Fruit fly (Drosophila melanogaster) whole organism, wandering third instar larva: ENCODE results near the gene rdx.
A peak's percentile ranks its signal among the peaks of the same experiment; 100 is the strongest.

ENCODE experiments used
- Abd-B ChIP-seq: fragments of >200 bp; optimal IDR thresholded peaks from 2 replicates; lab custom pipeline; 2017; ENCODE audit warnings: missing biosample characterization, missing genetic modification characterization
- CG32264 ChIP-seq: fragments of 200-800 bp; sonication (Bioruptor generic); optimal IDR thresholded peaks from 2 replicates; lab custom pipeline; 2016; ENCODE audit warnings: missing biosample characterization, missing genetic modification characterization
- CG9705 ChIP-seq: fragments of 200-800 bp; sonication (Bioruptor generic); optimal IDR thresholded peaks from 2 replicates; lab custom pipeline; 2018; ENCODE audit warnings: missing biosample characterization, mild to moderate bottlenecking, missing genetic modification characterization
- CrebA ChIP-seq: fragments of 200-800 bp; sonication (Bioruptor generic); optimal IDR thresholded peaks from 2 replicates; lab custom pipeline; 2016; ENCODE audit warnings: missing biosample characterization, mild to moderate bottlenecking, missing genetic modification characterization, borderline replicate concordance
- Dfd ChIP-seq: fragments of >200 bp; optimal IDR thresholded peaks from 2 replicates; lab custom pipeline; 2017; ENCODE audit warnings: missing biosample characterization, missing genetic modification characterization
- Dif ChIP-seq: fragments of 200-275, 200-300 bp; sonication (Bioruptor generic); optimal IDR thresholded peaks from 2 replicates; lab custom pipeline; 2018; ENCODE audit warnings: missing biosample characterization, missing genetic modification characterization; ENCODE audit not compliant: partially characterized antibody
- GATAd ChIP-seq: sonication (Bioruptor generic); optimal IDR thresholded peaks from 2 replicates; lab custom pipeline; 2016; ENCODE audit warnings: missing biosample characterization, missing genetic modification characterization
- HLH106 ChIP-seq: fragments of 200-800 bp; optimal IDR thresholded peaks from 3 replicates; lab custom pipeline; 2019; ENCODE audit warnings: missing biosample characterization, mild to moderate bottlenecking, missing genetic modification characterization, moderate library complexity
- Hnf4 ChIP-seq: fragments of 200-800 bp; sonication (Bioruptor generic); optimal IDR thresholded peaks from 2 replicates; lab custom pipeline; 2016; ENCODE audit warnings: missing biosample characterization, mild to moderate bottlenecking, missing genetic modification characterization
- Hr78 ChIP-seq: fragments of >200 bp; optimal IDR thresholded peaks from 2 replicates; lab custom pipeline; 2017; ENCODE audit warnings: missing biosample characterization, missing genetic modification characterization
- Hr83 ChIP-seq: fragments of 200-300 bp; sonication (Bioruptor generic); optimal IDR thresholded peaks from 2 replicates; lab custom pipeline; 2016; ENCODE audit warnings: missing biosample characterization, mild to moderate bottlenecking, missing genetic modification characterization, moderate library complexity; ENCODE audit not compliant: poor library complexity, severe bottlenecking
- Jra ChIP-seq: sonication (Bioruptor generic); optimal IDR thresholded peaks from 2 replicates; lab custom pipeline; 2016; ENCODE audit warnings: missing biosample characterization, missing genetic modification characterization
- Mio ChIP-seq: sonication (Bioruptor generic); optimal IDR thresholded peaks from 2 replicates; lab custom pipeline; 2016; ENCODE audit warnings: missing biosample characterization, missing genetic modification characterization
- Myc ChIP-seq: fragments of >200 bp; optimal IDR thresholded peaks from 2 replicates; lab custom pipeline; 2017
- N ChIP-seq: fragments of >200 bp; optimal IDR thresholded peaks from 2 replicates; lab custom pipeline; 2018; ENCODE audit warnings: missing biosample characterization, missing external identifiers, missing genetic modification characterization
- OdsH ChIP-seq: fragments of 200-800 bp; sonication (Bioruptor generic); optimal IDR thresholded peaks from 2 replicates; lab custom pipeline; 2016; ENCODE audit warnings: missing biosample characterization, mild to moderate bottlenecking, missing genetic modification characterization
- Rel ChIP-seq, 2 experiments: fragments of 200-800 bp; sonication (Bioruptor generic) in 1 of 2; optimal IDR thresholded peaks; 2 replicates in 1 of 2; 3 replicates in 1 of 2; lab custom pipeline; 2016 to 2019; ENCODE audit warnings: mild to moderate bottlenecking in 2 of 2, missing biosample characterization in 2 of 2, missing genetic modification characterization in 2 of 2, moderate library complexity in 1 of 2
- Sp1 ChIP-seq: fragments of 200-800 bp; sonication (Bioruptor generic); optimal IDR thresholded peaks from 3 replicates; lab custom pipeline; 2019; ENCODE audit warnings: missing biosample characterization, mild to moderate bottlenecking, missing genetic modification characterization, moderate library complexity
- Vsx2 ChIP-seq: fragments of 200-300, 225-300 bp; sonication (Bioruptor generic); optimal IDR thresholded peaks from 2 replicates; lab custom pipeline; 2018; ENCODE audit warnings: missing biosample characterization, missing genetic modification characterization; ENCODE audit not compliant: partially characterized antibody
- br ChIP-seq: fragments of 200-800 bp; sonication (Bioruptor generic); optimal IDR thresholded peaks from 2 replicates; lab custom pipeline; 2016; ENCODE audit warnings: missing biosample characterization, missing genetic modification characterization
- brk ChIP-seq: fragments of 200-800 bp; sonication (Bioruptor generic); optimal IDR thresholded peaks from 2 replicates; lab custom pipeline; 2016; ENCODE audit warnings: missing biosample characterization, mild to moderate bottlenecking, missing genetic modification characterization
- dl ChIP-seq, 2 experiments: fragments of 175-275, 200-275 bp in 1 of 2; fragments of 200-275 bp in 1 of 2; sonication (Bioruptor generic); optimal IDR thresholded peaks; lab custom pipeline; 2018; ENCODE audit warnings: mild to moderate bottlenecking in 2 of 2, missing biosample characterization in 2 of 2, missing genetic modification characterization in 2 of 2, moderate library complexity in 2 of 2; ENCODE audit not compliant: partially characterized antibody in 2 of 2, insufficient read depth in 1 of 2
- dmrt93B ChIP-seq: fragments of 200-800 bp; sonication (Bioruptor generic); optimal IDR thresholded peaks from 2 replicates; lab custom pipeline; 2018; ENCODE audit warnings: missing biosample characterization, mild to moderate bottlenecking, missing genetic modification characterization
- dsf ChIP-seq: sonication (Bioruptor generic); optimal IDR thresholded peaks from 2 replicates; lab custom pipeline; 2016; ENCODE audit warnings: missing biosample characterization, missing genetic modification characterization, borderline replicate concordance
- ey ChIP-seq: fragments of 200-800 bp; sonication (Bioruptor generic); optimal IDR thresholded peaks from 2 replicates; lab custom pipeline; 2016; ENCODE audit warnings: missing biosample characterization, missing genetic modification characterization
- foxo ChIP-seq, 2 experiments: fragments of 200-800 bp; sonication (Bioruptor generic); optimal IDR thresholded peaks; 2 replicates in 1 of 2; 3 replicates in 1 of 2; lab custom pipeline; 2016 to 2017; ENCODE audit warnings: missing biosample characterization in 2 of 2, missing genetic modification characterization in 2 of 2
- fru ChIP-seq: fragments of 200-800 bp; sonication (Bioruptor generic); optimal IDR thresholded peaks from 3 replicates; lab custom pipeline; 2016; ENCODE audit warnings: missing biosample characterization, mild to moderate bottlenecking, missing genetic modification characterization
- h ChIP-seq: fragments of 200-800 bp; sonication (Bioruptor generic); optimal IDR thresholded peaks from 3 replicates; lab custom pipeline; 2016; ENCODE audit warnings: missing biosample characterization, mild to moderate bottlenecking, missing genetic modification characterization
- jim ChIP-seq: fragments of 175-275, 200-325 bp; sonication (Bioruptor generic); optimal IDR thresholded peaks from 2 replicates; lab custom pipeline; 2016; ENCODE audit warnings: missing biosample characterization, mild to moderate bottlenecking, missing genetic modification characterization
- lola ChIP-seq: fragments of >200 bp; optimal IDR thresholded peaks from 2 replicates; lab custom pipeline; 2017; ENCODE audit warnings: missing biosample characterization, missing genetic modification characterization
- pan ChIP-seq: fragments of >200 bp; optimal IDR thresholded peaks from 2 replicates; lab custom pipeline; 2017
- psq ChIP-seq: fragments of 200-800 bp; sonication (Bioruptor generic); optimal IDR thresholded peaks from 3 replicates; lab custom pipeline; 2017; ENCODE audit warnings: missing biosample characterization, mild to moderate bottlenecking, missing genetic modification characterization, moderate library complexity
- rgr ChIP-seq: fragments of 200-800 bp; sonication (Bioruptor generic); optimal IDR thresholded peaks from 3 replicates; lab custom pipeline; 2016; ENCODE audit warnings: missing biosample characterization, mild to moderate bottlenecking, missing genetic modification characterization
- sage ChIP-seq: fragments of 200-800 bp; sonication (Bioruptor generic); optimal IDR thresholded peaks from 2 replicates; lab custom pipeline; 2016; ENCODE audit warnings: missing biosample characterization, mild to moderate bottlenecking, missing genetic modification characterization
- sv ChIP-seq: fragments of 200-800 bp; sonication (Bioruptor generic); optimal IDR thresholded peaks from 3 replicates; lab custom pipeline; 2016; ENCODE audit warnings: missing biosample characterization, missing genetic modification characterization
- tai ChIP-seq: sonication (Bioruptor generic); optimal IDR thresholded peaks from 2 replicates; lab custom pipeline; 2016; ENCODE audit warnings: missing biosample characterization, missing genetic modification characterization
- usp ChIP-seq: fragments of >200 bp; optimal IDR thresholded peaks from 2 replicates; lab custom pipeline; 2017; ENCODE audit warnings: missing biosample characterization, missing genetic modification characterization
- woc ChIP-seq: sonication (Bioruptor generic); optimal IDR thresholded peaks from 2 replicates; lab custom pipeline; 2016; ENCODE audit warnings: missing biosample characterization, mild to moderate bottlenecking, missing genetic modification characterization

The rdx gene

dm6 chr3R:13939353-13940049 lies 92.4 kb downstream of the rdx start:
- TF ChIP-seq br (GFP tag; lab: Kevin White, UChicago), result no peak
- TF ChIP-seq CG9705 (GFP tag; lab: Kevin White, UChicago), result no peak
- TF ChIP-seq HLH106 (tag; lab: Kevin White, UChicago), result peak; percentile 28
- no peak for TF ChIP-seq Hnf4 (GFP tag; lab: Kevin White, UChicago)
- no peak for TF ChIP-seq Hr78 (GFP tag; lab: Kevin White, UChicago)
- peak; percentile 53 for TF ChIP-seq OdsH (GFP tag; lab: Kevin White, UChicago)
- TF ChIP-seq foxo (GFP tag; optimal IDR thresholded peaks at IDR 0.05; lab: Kevin White, UChicago), result peak in 1 of 2 experiments; percentile 55
- TF ChIP-seq psq (GFP tag; lab: Kevin White, UChicago), result peak; percentile 40
- TF ChIP-seq rgr (GFP tag; lab: Kevin White, UChicago), result peak; percentile 7
- peak; percentile 3 for TF ChIP-seq dmrt93B (GFP tag; lab: Kevin White, UChicago)
- peak; percentile 46 for TF ChIP-seq Sp1 (GFP tag; lab: Kevin White, UChicago)
- no peak for TF ChIP-seq jim (GFP tag; lab: Kevin White, UChicago)

- TF ChIP-seq Vsx2 (GFP tag; lab: Kevin White, UChicago) (no peak), foxo (GFP tag; optimal IDR thresholded peaks at IDR 0.05; lab: Kevin White, UChicago) (no peak), lola (GFP tag; lab: Kevin White, UChicago) (no peak), CG32264 (GFP tag; lab: Kevin White, UChicago) (no peak), h (GFP tag; lab: Kevin White, UChicago) (no peak), br (GFP tag; lab: Kevin White, UChicago) (no peak), Mio (GFP tag; lab: Kevin White, UChicago) (no peak), dl (GFP tag; optimal IDR thresholded peaks at IDR 0.05; lab: Kevin White, UChicago; ENCODE audit: insufficient read depth in 1 of 2, partially characterized antibody in 2 of 2) (no peak), psq (GFP tag; lab: Kevin White, UChicago) (no peak), N (no peak), Hnf4 (GFP tag; lab: Kevin White, UChicago) (no peak), OdsH (GFP tag; lab: Kevin White, UChicago) (no peak), jim (GFP tag; lab: Kevin White, UChicago) (no peak), sv (GFP tag; lab: Kevin White, UChicago) (no peak), rgr (GFP tag; lab: Kevin White, UChicago) (no peak), Sp1 (GFP tag; lab: Kevin White, UChicago) (no peak), Abd-B (GFP tag; lab: Kevin White, UChicago) (no peak)
Measured at dm6 chr3R:13936309-13936708, 95.5 kb downstream of the rdx start.

dm6 chr3R:13934618-13935017 lies 97.2 kb downstream of the rdx start:
- TF ChIP-seq Vsx2 (GFP tag; lab: Kevin White, UChicago) (no peak), Sp1 (GFP tag; lab: Kevin White, UChicago) (peak; percentile 83), ey (GFP tag; lab: Kevin White, UChicago) (peak; percentile 66), HLH106 (tag; lab: Kevin White, UChicago) (peak; percentile 45), CG32264 (GFP tag; lab: Kevin White, UChicago) (no peak), pan (lab: Kevin White, UChicago) (no peak), usp (GFP tag; lab: Kevin White, UChicago) (no peak), Jra (no peak), Myc (no peak), GATAd (GFP tag; lab: Kevin White, UChicago) (no peak), woc (peak; percentile 46), Abd-B (GFP tag; lab: Kevin White, UChicago) (no peak), psq (GFP tag; lab: Kevin White, UChicago) (peak; percentile 22), Rel (GFP tag; optimal IDR thresholded peaks at IDR 0.05; lab: Kevin White, UChicago) (no peak), Rel (tag; optimal IDR thresholded peaks at IDR 0.05; lab: Kevin White, UChicago) (no peak), rgr (GFP tag; lab: Kevin White, UChicago) (peak; percentile 33), sage (no peak), OdsH (GFP tag; lab: Kevin White, UChicago) (peak; percentile 56), h (GFP tag; lab: Kevin White, UChicago) (peak; percentile 79), dmrt93B (GFP tag; lab: Kevin White, UChicago) (peak; percentile 6), Hr78 (GFP tag; lab: Kevin White, UChicago) (no peak), foxo (GFP tag; optimal IDR thresholded peaks at IDR 0.05; lab: Kevin White, UChicago) (peak in 1 of 2 experiments; percentile 55), Dfd (GFP tag; lab: Kevin White, UChicago) (no peak), CrebA (GFP tag; lab: Kevin White, UChicago) (no peak), Mio (GFP tag; lab: Kevin White, UChicago) (no peak), tai (peak; percentile 9), N (no peak), Hnf4 (GFP tag; lab: Kevin White, UChicago) (peak; percentile 3), Hr83 (GFP tag; lab: Kevin White, UChicago) (no peak), br (GFP tag; lab: Kevin White, UChicago) (peak; percentile 50), Dif (no peak), CG9705 (GFP tag; lab: Kevin White, UChicago) (no peak), sv (GFP tag; lab: Kevin White, UChicago) (no peak), dsf (GFP tag; lab: Kevin White, UChicago) (no peak), jim (GFP tag; lab: Kevin White, UChicago) (no peak), lola (GFP tag; lab: Kevin White, UChicago) (no peak), dl (GFP tag; optimal IDR thresholded peaks at IDR 0.05; lab: Kevin White, UChicago; ENCODE audit: insufficient read depth in 1 of 2, partially characterized antibody in 2 of 2) (no peak), fru (GFP tag; lab: Kevin White, UChicago) (peak; percentile 12), brk (GFP tag; lab: Kevin White, UChicago) (no peak)
